Worm (Caenorhabditis elegans) whole organism, young adult: ENCODE measurements around the gene clec-29.

Experiments
- B0336.3 ChIP-seq: fragments of 200-800 bp; sonication (Bioruptor generic); IDR thresholded peaks from 2 replicates; pipeline ENCODE4 v1.3.6; 2022; ENCODE audit warnings: missing genetic modification characterization, missing compliant biosample characterization
- F10E7.11 ChIP-seq: sonication (generic microtip); optimal IDR thresholded peaks from 2 replicates; lab custom pipeline; 2017; ENCODE audit warnings: mild to moderate bottlenecking, missing genetic modification characterization, moderate library complexity, missing compliant biosample characterization
- F49E8.2 ChIP-seq: sonication (generic microtip); optimal IDR thresholded peaks from 3 replicates; lab custom pipeline; 2017; ENCODE audit warnings: missing genetic modification characterization, mild to moderate bottlenecking, missing compliant biosample characterization, antibody characterized with exemption, moderate library complexity; ENCODE audit not compliant: insufficient read depth
- T07F8.4 ChIP-seq: sonication (generic microtip); optimal IDR thresholded peaks from 2 replicates; lab custom pipeline; 2016; ENCODE audit warnings: mild to moderate bottlenecking, missing genetic modification characterization, moderate library complexity, missing compliant biosample characterization
- Y53F4B.3 ChIP-seq: fragments of 200-800 bp; sonication (Bioruptor generic); IDR thresholded peaks from 2 replicates; pipeline ENCODE4 v1.3.6; 2022; ENCODE audit warnings: missing genetic modification reagents, missing genetic modification characterization, missing compliant biosample characterization
- Y67H2A.10 ChIP-seq: fragments of 200-800 bp; sonication (Bioruptor generic); conservative IDR thresholded peaks from 2 replicates; pipeline ENCODE4 v1.3.6; 2022; ENCODE audit warnings: missing genetic modification reagents, missing genetic modification characterization, missing compliant biosample characterization
- Y95B8A.8 ChIP-seq: fragments of 200-800 bp; sonication (Bioruptor generic); IDR thresholded peaks from 2 replicates; pipeline ENCODE4 v1.3.6; 2022; ENCODE audit warnings: missing genetic modification reagents, missing genetic modification characterization, missing compliant biosample characterization
- akir-1 ChIP-seq: fragments of 200-800 bp; sonication (Bioruptor generic); optimal IDR thresholded peaks from 2 replicates; lab custom pipeline; 2018; ENCODE audit warnings: mild to moderate bottlenecking, missing genetic modification characterization, moderate library complexity, missing compliant biosample characterization
- atf-7 ChIP-seq: sonication (generic microtip); optimal IDR thresholded peaks from 2 replicates; lab custom pipeline; 2017; ENCODE audit warnings: mild to moderate bottlenecking, missing genetic modification characterization, missing compliant biosample characterization
- athp-1 ChIP-seq: sonication (generic microtip); optimal IDR thresholded peaks from 2 replicates; lab custom pipeline; 2017; ENCODE audit warnings: mild to moderate bottlenecking, missing genetic modification characterization, missing compliant biosample characterization
- attf-5 ChIP-seq: fragments of 200-800 bp; sonication (Bioruptor generic); optimal IDR thresholded peaks from 2 replicates; lab custom pipeline; 2018; ENCODE audit warnings: mild to moderate bottlenecking, missing genetic modification characterization, missing compliant biosample characterization
- bed-1 ChIP-seq: fragments of 200-800 bp; sonication (Bioruptor generic); IDR thresholded peaks from 2 replicates; pipeline ENCODE4 v1.3.6; 2022; ENCODE audit warnings: missing genetic modification reagents, missing genetic modification characterization, missing compliant biosample characterization
- ccch-3 ChIP-seq: fragments of 200-800 bp; sonication (Bioruptor generic); optimal IDR thresholded peaks from 2 replicates; lab custom pipeline; 2018; ENCODE audit warnings: mild to moderate bottlenecking, missing genetic modification characterization, missing compliant biosample characterization
- cebp-1 ChIP-seq, 2 experiments: fragments of 200-800 bp in 1 of 2; sonication (Bioruptor generic) in 1 of 2; sonication (generic microtip) in 1 of 2; IDR thresholded peaks in 1 of 2; optimal IDR thresholded peaks in 1 of 2; 2 replicates each; pipeline versions ENCODE4 v1.3.6 to Lab custom; 2017 to 2022; ENCODE audit warnings: missing compliant biosample characterization in 2 of 2, missing genetic modification characterization in 2 of 2, mild to moderate bottlenecking in 1 of 2, missing genetic modification reagents in 1 of 2, moderate library complexity in 1 of 2
- ceh-58 ChIP-seq: fragments of 200-800 bp; sonication (Bioruptor generic); IDR thresholded peaks from 2 replicates; pipeline ENCODE4 v1.3.6; 2022; ENCODE audit warnings: missing genetic modification characterization, missing compliant biosample characterization
- ceh-91 ChIP-seq: fragments of 200-800 bp; sonication (Bioruptor generic); IDR thresholded peaks from 2 replicates; pipeline ENCODE4 v1.3.6; 2022; ENCODE audit warnings: missing genetic modification reagents, missing genetic modification characterization, missing compliant biosample characterization
- ekl-4 ChIP-seq: fragments of 200-800 bp; sonication (Bioruptor generic); IDR thresholded peaks from 2 replicates; pipeline ENCODE4 v1.3.6; 2022; ENCODE audit warnings: missing genetic modification reagents, missing genetic modification characterization, missing compliant biosample characterization
- ets-4 ChIP-seq: fragments of 200-800 bp; sonication (Bioruptor generic); optimal IDR thresholded peaks from 2 replicates; lab custom pipeline; 2018; ENCODE audit warnings: mild to moderate bottlenecking, missing genetic modification characterization, missing compliant biosample characterization
- gei-17 ChIP-seq: fragments of 200-800 bp; sonication (Bioruptor generic); optimal IDR thresholded peaks from 2 replicates; lab custom pipeline; 2018; ENCODE audit warnings: mild to moderate bottlenecking, missing genetic modification characterization, missing compliant biosample characterization
- hlh-26 ChIP-seq: fragments of 200-800 bp; sonication (Bioruptor generic); conservative IDR thresholded peaks from 2 replicates; pipeline ENCODE4 v1.3.6; 2022; ENCODE audit warnings: missing genetic modification reagents, missing genetic modification characterization, missing compliant biosample characterization
- hmg-1.2 ChIP-seq: fragments of 200-800 bp; sonication (Bioruptor generic); IDR thresholded peaks from 2 replicates; pipeline ENCODE4 v1.3.6; 2022; ENCODE audit warnings: missing genetic modification reagents, missing genetic modification characterization, missing compliant biosample characterization
- let-607 ChIP-seq, 2 experiments: fragments of 200-800 bp in 1 of 2; sonication (Bioruptor generic) in 1 of 2; sonication (generic microtip) in 1 of 2; optimal IDR thresholded peaks; 2 replicates each; lab custom pipeline; 2016 to 2018; ENCODE audit warnings: mild to moderate bottlenecking in 2 of 2, missing compliant biosample characterization in 2 of 2, missing genetic modification characterization in 2 of 2, moderate library complexity in 2 of 2, missing genotype in 1 of 2
- lin-40 ChIP-seq: sonication (generic microtip); optimal IDR thresholded peaks from 2 replicates; lab custom pipeline; 2016; ENCODE audit warnings: missing genetic modification characterization, mild to moderate bottlenecking, missing compliant biosample characterization, missing genotype, missing genetic modification reagents
- mes-4 ChIP-seq: sonication (generic microtip); optimal IDR thresholded peaks from 2 replicates; lab custom pipeline; 2016; ENCODE audit warnings: missing genotype, missing genetic modification characterization, missing compliant biosample characterization
- mxl-1 ChIP-seq: sonication (generic microtip); optimal IDR thresholded peaks from 2 replicates; lab custom pipeline; 2016; ENCODE audit warnings: missing genetic modification characterization, missing compliant biosample characterization
- nhr-179 ChIP-seq: sonication (generic microtip); optimal IDR thresholded peaks from 2 replicates; lab custom pipeline; 2016; ENCODE audit warnings: mild to moderate bottlenecking, missing genetic modification characterization, missing compliant biosample characterization
- nhr-80 ChIP-seq: sonication (generic microtip); optimal IDR thresholded peaks from 2 replicates; lab custom pipeline; 2016; ENCODE audit warnings: missing genetic modification characterization, missing compliant biosample characterization
- pbrm-1 ChIP-seq: fragments of 200-800 bp; sonication (Bioruptor generic); IDR thresholded peaks from 2 replicates; pipeline ENCODE4 v1.3.6; 2022; ENCODE audit warnings: missing genetic modification reagents, missing genetic modification characterization, missing compliant biosample characterization
- repo-1 ChIP-seq: sonication (generic microtip); optimal IDR thresholded peaks from 2 replicates; lab custom pipeline; 2017; ENCODE audit warnings: mild to moderate bottlenecking, missing genetic modification characterization, missing compliant biosample characterization
- snpc-4 ChIP-seq, 5 experiments: fragments of 150-350 bp in 1 of 5; sonication (generic microtip) in 4 of 5; optimal IDR thresholded peaks; 2 replicates each; lab custom pipeline; 2014 to 2018; ENCODE audit warnings: missing genetic modification characterization in 5 of 5, missing biosample characterization in 3 of 5, antibody characterized with exemption in 2 of 5, mild to moderate bottlenecking in 2 of 5, missing compliant biosample characterization in 2 of 5, missing genotype in 2 of 5, moderate library complexity in 2 of 5, missing genetic modification reagents in 1 of 5
- tbp1 ChIP-seq: fragments of 200-800 bp; sonication (Bioruptor generic); optimal IDR thresholded peaks from 2 replicates; lab custom pipeline; 2018; ENCODE audit warnings: mild to moderate bottlenecking, missing genetic modification characterization, missing compliant biosample characterization
- xnd-1 ChIP-seq: sonication (generic microtip); optimal IDR thresholded peaks from 2 replicates; lab custom pipeline; 2016; ENCODE audit warnings: missing genotype, missing genetic modification reagents, missing genetic modification characterization, missing compliant biosample characterization
- ztf-26 ChIP-seq: sonication (generic microtip); optimal IDR thresholded peaks from 2 replicates; lab custom pipeline; 2017; ENCODE audit warnings: missing genetic modification characterization, missing compliant biosample characterization
- ztf-28 ChIP-seq: fragments of 200-800 bp; sonication (Bioruptor generic); IDR thresholded peaks from 2 replicates; pipeline ENCODE4 v1.3.6; 2022; ENCODE audit warnings: missing genetic modification reagents, missing genetic modification characterization, missing compliant biosample characterization
- ztf-3 ChIP-seq: fragments of 200-800 bp; sonication (Bioruptor generic); optimal IDR thresholded peaks from 2 replicates; lab custom pipeline; 2018; ENCODE audit warnings: mild to moderate bottlenecking, missing genetic modification characterization, missing compliant biosample characterization

The clec-29 gene

DNA sequence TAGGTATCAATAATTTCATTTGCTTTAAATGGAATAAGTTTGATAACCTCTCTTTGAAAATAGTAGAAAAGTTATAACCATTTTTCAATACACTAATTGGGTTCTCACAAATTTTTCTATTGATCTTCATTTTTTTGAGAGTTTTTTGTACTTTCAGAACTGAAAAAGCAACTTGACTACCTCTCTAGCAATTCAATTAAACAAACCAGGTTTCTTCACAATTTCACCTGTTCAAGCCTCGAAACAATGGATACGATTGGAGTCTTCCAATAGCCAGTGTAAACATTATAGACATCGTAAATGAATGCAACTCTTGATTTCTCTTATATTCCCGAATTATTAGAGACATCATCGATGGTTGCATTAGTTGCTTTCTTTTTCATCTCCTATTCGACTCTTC is 9.0 kb downstream of the clec-29 start, which contains the start of gene srz-99:
TSS of gene srz-99 (plus strand) at position 301 of the 400 bp plus-strand sequence.
- TF ChIP-seq lin-40, result no peak
- TF ChIP-seq mxl-1 (tag; lab: Kevin White, UChicago), result no peak
- no peak for TF ChIP-seq gei-17 (GFP tag; lab: Kevin White, UChicago)
- no peak for TF ChIP-seq ztf-26 (tag; lab: Kevin White, UChicago)
- TF ChIP-seq bed-1, result no peak
- no peak for TF ChIP-seq ceh-58 (GFP tag; lab: Robert Waterston, UW)

DNA sequence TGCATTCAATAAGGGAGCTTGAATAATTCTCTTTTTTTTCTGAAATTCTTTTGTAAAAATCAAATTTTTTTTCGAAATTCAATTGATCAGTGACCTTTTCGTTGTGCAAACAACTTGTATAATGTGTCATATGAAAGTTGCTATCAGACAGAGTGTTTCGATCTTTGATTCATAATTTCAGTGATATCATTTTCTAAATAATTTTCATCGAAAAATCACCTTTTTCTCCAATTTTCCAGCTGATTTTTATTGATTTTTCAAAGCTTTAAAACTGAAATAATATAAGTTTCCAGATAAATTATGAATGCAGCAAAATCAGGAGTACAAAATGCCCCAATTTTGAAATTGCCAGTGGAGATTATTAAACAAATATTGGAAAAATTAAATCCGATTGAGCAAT is 10.6 kb downstream of the clec-29 start, which contains the start of gene fbxa-127:
TSS of gene fbxa-127 (plus strand) at position 301 of the 400 bp plus-strand sequence.
- TF ChIP-seq ekl-4 (no peak), mes-4 (no peak), ztf-28 (no peak), xnd-1 (tag; lab: Kevin White, UChicago) (no peak), Y67H2A.10 (GFP tag; lab: Robert Waterston, UW) (no peak), akir-1 (GFP tag; lab: Kevin White, UChicago) (no peak), Y53F4B.3 (GFP tag; lab: Robert Waterston, UW) (no peak), ccch-3 (GFP tag; lab: Kevin White, UChicago) (no peak), Y95B8A.8 (GFP tag; lab: Robert Waterston, UW) (no peak), ztf-26 (tag; lab: Kevin White, UChicago) (no peak), tbp1 (no peak), pbrm-1 (GFP tag; lab: Robert Waterston, UW) (no peak), F49E8.2 (tag; lab: Kevin White, UChicago) (no peak), hlh-26 (GFP tag; lab: Robert Waterston, UW) (no peak), repo-1 (no peak), nhr-179 (no peak), B0336.3 (GFP tag; lab: Robert Waterston, UW) (no peak)

DNA sequence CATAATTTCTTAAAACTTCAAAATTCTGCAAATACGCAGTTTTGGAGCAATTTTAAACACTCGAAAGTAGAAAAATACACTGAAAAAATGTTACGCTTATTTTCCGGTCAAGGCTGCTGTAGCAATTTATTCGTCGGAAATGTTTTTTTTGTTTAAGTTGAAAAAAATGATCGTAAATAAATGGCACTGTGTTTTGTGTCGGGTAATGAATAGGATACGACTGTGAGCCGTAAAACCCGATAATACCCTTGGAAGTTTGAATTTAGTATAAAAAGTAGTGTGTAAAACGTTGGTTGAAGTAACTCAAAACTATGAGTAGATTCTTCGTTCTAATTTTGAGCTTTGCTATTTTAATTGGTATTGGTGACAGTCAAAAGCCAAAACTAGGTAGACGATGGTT is 12.1 kb downstream of the clec-29 start, which contains the start of gene T25E12.14:
TSS of gene T25E12.14 (plus strand) at position 301 of the 400 bp plus-strand sequence.
- TF ChIP-seq ztf-3 (GFP tag; lab: Kevin White, UChicago) (no peak), hmg-1.2 (GFP tag; lab: Robert Waterston, UW) (no peak), F10E7.11 (no peak)

DNA sequence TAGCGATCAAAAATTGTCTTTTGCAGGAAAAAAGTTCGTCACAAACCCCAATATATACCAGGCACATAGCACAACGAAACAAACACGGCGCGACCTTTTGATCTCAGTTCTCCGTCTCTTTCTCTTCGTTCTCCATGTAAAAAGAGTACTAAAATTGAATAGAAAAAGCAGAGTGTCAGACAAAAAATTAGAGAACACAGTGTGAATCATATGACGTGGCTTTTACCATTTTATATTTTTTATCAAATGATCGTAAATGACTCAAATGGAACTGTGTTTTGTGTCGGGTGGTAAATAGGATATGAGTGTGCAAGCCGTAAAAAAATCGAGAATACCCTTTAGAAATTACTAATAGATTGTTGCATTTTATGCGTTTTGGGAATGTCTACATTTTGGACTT is 13.0 kb downstream of the clec-29 start:
- TF ChIP-seq atf-7 (peak; percentile 14), snpc-4 (GFP tag; optimal IDR thresholded peaks at IDR 0.05; lab: Kevin White, UChicago) (no peak), snpc-4 (tag; optimal IDR thresholded peaks at IDR 0.05; lab: Kevin White, UChicago) (peak in 2 of 4 experiments; percentile 38 to 46), let-607 (tag; optimal IDR thresholded peaks at IDR 0.05; lab: Kevin White, UChicago) (peak in 1 of 2 experiments; percentile 10), T07F8.4 (tag; lab: Kevin White, UChicago) (no peak), athp-1 (no peak), attf-5 (GFP tag; lab: Kevin White, UChicago) (peak; percentile 35), ets-4 (no peak), nhr-80 (tag; lab: Kevin White, UChicago) (peak; percentile 88)

DNA sequence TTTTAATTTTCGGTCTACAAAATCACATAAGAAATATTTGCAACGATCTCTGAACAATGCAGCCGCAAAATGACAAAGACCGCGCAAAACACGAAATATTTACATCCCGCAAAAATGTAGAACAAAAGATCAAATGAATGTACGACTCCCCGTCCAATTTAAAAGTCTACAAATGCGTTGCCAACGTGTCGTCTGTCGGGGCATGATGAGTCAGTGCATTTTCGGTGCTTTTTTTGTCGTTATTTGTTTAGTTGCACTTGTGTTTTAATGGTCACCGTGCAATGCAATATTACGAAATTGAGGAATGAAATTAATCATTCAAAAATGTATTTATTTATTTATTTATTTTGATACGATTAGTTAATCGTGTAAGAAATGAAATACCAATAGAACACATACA is 14.4 kb downstream of the clec-29 start:
- TF ChIP-seq cebp-1 (GFP tag; IDR thresholded peaks at IDR 0.05; lab: Robert Waterston, UW), result peak; percentile 35; the same call in 1 of the 2 replicates
- TF ChIP-seq cebp-1 (tag; optimal IDR thresholded peaks at IDR 0.05; lab: Kevin White, UChicago), result no peak
- TF ChIP-seq ceh-91 (GFP tag; lab: Robert Waterston, UW), result no peak
- TF ChIP-seq, all 124 proteins: peak for 1
